Fruit fly (Drosophila melanogaster) whole organism, embryonic: ENCODE results near the gene TwdlE.

ENCODE experiments used
- BEAF-32 ChIP-seq: fragments of 200-800 bp; sonication (Bioruptor generic); optimal IDR thresholded peaks from 3 replicates; lab custom pipeline; 2017; ENCODE audit warnings: missing biosample characterization, missing genetic modification characterization, mild to moderate bottlenecking, moderate library complexity, missing genetic modification reagents
- Bdp1 ChIP-seq: fragments of 200-800 bp; sonication (Bioruptor generic); optimal IDR thresholded peaks from 3 replicates; lab custom pipeline; 2016; ENCODE audit warnings: missing biosample characterization, missing genetic modification characterization
- CG10543 ChIP-seq: fragments of 200-800 bp; sonication (Bioruptor generic); optimal IDR thresholded peaks from 3 replicates; lab custom pipeline; 2017; ENCODE audit warnings: missing biosample characterization, mild to moderate bottlenecking, missing genetic modification characterization, moderate library complexity
- CG11723 ChIP-seq: fragments of 200-800 bp; sonication (Bioruptor generic); optimal IDR thresholded peaks from 2 replicates; lab custom pipeline; 2017; ENCODE audit warnings: missing biosample characterization, mild to moderate bottlenecking, missing genetic modification characterization
- CG13424 ChIP-seq: fragments of 200-800 bp; sonication (Bioruptor generic); optimal IDR thresholded peaks from 2 replicates; lab custom pipeline; 2019; ENCODE audit warnings: missing biosample characterization, mild to moderate bottlenecking, missing genetic modification characterization, moderate library complexity
- CG14050 ChIP-seq: fragments of 200-800 bp; sonication (Bioruptor generic); IDR thresholded peaks from 3 replicates; pipeline ENCODE4 v1.3.6; 2022; ENCODE audit warnings: missing biosample characterization, missing genetic modification characterization
- CG14441 ChIP-seq: fragments of 200-800 bp; sonication (Bioruptor generic); IDR thresholded peaks from 2 replicates; pipeline ENCODE4 v1.3.6; 2022; ENCODE audit warnings: missing biosample characterization, missing genetic modification characterization
- CG15601 ChIP-seq: fragments of 200-800 bp; sonication (Bioruptor generic); optimal IDR thresholded peaks from 3 replicates; lab custom pipeline; 2019; ENCODE audit warnings: missing biosample characterization, mild to moderate bottlenecking, missing genetic modification characterization, moderate library complexity
- CG16813 ChIP-seq: fragments of 200-800 bp; sonication (Bioruptor generic); IDR thresholded peaks from 3 replicates; pipeline ENCODE4 v1.3.6; 2022; ENCODE audit warnings: missing biosample characterization, missing genetic modification characterization; ENCODE audit not compliant: partially characterized antibody
- CG17385 ChIP-seq: fragments of 200-800 bp; sonication (Bioruptor generic); optimal IDR thresholded peaks from 3 replicates; lab custom pipeline; 2018; ENCODE audit warnings: missing biosample characterization, mild to moderate bottlenecking, missing genetic modification characterization
- CG18262 ChIP-seq: fragments of 200-800 bp; optimal IDR thresholded peaks from 3 replicates; lab custom pipeline; 2019; ENCODE audit warnings: missing biosample characterization, mild to moderate bottlenecking, missing genetic modification characterization, moderate library complexity
- CG1832 ChIP-seq: fragments of 200-800 bp; sonication (Bioruptor generic); optimal IDR thresholded peaks from 2 replicates; lab custom pipeline; 2017; ENCODE audit warnings: missing biosample characterization, mild to moderate bottlenecking, missing genetic modification characterization, inconsistent platforms
- CG2120 ChIP-seq: fragments of 200-800 bp; sonication (Bioruptor generic); optimal IDR thresholded peaks from 3 replicates; lab custom pipeline; 2016; ENCODE audit warnings: missing biosample characterization, missing genetic modification characterization
- CG31441 ChIP-seq: fragments of 200-800 bp; sonication (Bioruptor generic); IDR thresholded peaks from 2 replicates; pipeline ENCODE4 v1.3.6; 2022; ENCODE audit warnings: missing biosample characterization, missing genetic modification characterization
- CG34224 ChIP-seq: fragments of 200-800 bp; sonication (Bioruptor generic); IDR thresholded peaks from 3 replicates; pipeline ENCODE4 v1.3.6; 2022; ENCODE audit warnings: missing biosample characterization, missing genetic modification characterization; ENCODE audit not compliant: partially characterized antibody
- CG7963 ChIP-seq: fragments of 200-800 bp; sonication (Bioruptor generic); IDR thresholded peaks from 3 replicates; pipeline ENCODE4 v1.3.6; 2022; ENCODE audit warnings: missing biosample characterization, missing genetic modification characterization; ENCODE audit not compliant: partially characterized antibody
- CG8089 ChIP-seq: fragments of 200-800 bp; sonication (Bioruptor generic); optimal IDR thresholded peaks from 3 replicates; lab custom pipeline; 2016; ENCODE audit warnings: missing biosample characterization, missing genetic modification characterization
- CG9215 ChIP-seq: fragments of 200-800 bp; sonication (Bioruptor generic); IDR thresholded peaks from 2 replicates; pipeline ENCODE4 v1.3.6; 2022; ENCODE audit warnings: missing biosample characterization, missing genetic modification characterization
- Chrac-16 ChIP-seq: fragments of 200-800 bp; sonication (Bioruptor generic); optimal IDR thresholded peaks from 3 replicates; lab custom pipeline; 2016; ENCODE audit warnings: missing biosample characterization, missing genetic modification characterization
- Dbx ChIP-seq: fragments of 200-800 bp; sonication (Bioruptor generic); IDR thresholded peaks from 3 replicates; pipeline ENCODE4 v1.3.6; 2022; ENCODE audit warnings: missing biosample characterization, missing genetic modification characterization
- Dek ChIP-seq: fragments of 200-800 bp; sonication (Bioruptor generic); optimal IDR thresholded peaks from 3 replicates; lab custom pipeline; 2019; ENCODE audit warnings: missing biosample characterization, mild to moderate bottlenecking, missing genetic modification characterization, moderate library complexity
- Dip2 ChIP-seq: fragments of 200-800 bp; sonication (Bioruptor generic); IDR thresholded peaks from 2 replicates; pipeline ENCODE4 v1.3.6; 2022; ENCODE audit warnings: missing biosample characterization, missing genetic modification characterization
- Ets97D ChIP-seq: fragments of 200-800 bp; sonication (Bioruptor generic); optimal IDR thresholded peaks from 3 replicates; lab custom pipeline; 2016; ENCODE audit warnings: missing biosample characterization, missing genetic modification characterization
- Gug ChIP-seq: fragments of 200-800 bp; sonication (Bioruptor generic); IDR thresholded peaks from 4 replicates; pipeline ENCODE4 v1.3.6; 2022; ENCODE audit warnings: missing biosample characterization, missing genetic modification characterization
- HLH4C ChIP-seq: fragments of 200-800 bp; sonication (Bioruptor generic); IDR thresholded peaks from 3 replicates; pipeline ENCODE4 v1.3.6; 2022; ENCODE audit warnings: missing biosample characterization, missing genetic modification characterization; ENCODE audit not compliant: partially characterized antibody
- HLH54F ChIP-seq: fragments of 200-800 bp; sonication (Bioruptor generic); optimal IDR thresholded peaks from 3 replicates; lab custom pipeline; 2016; ENCODE audit warnings: missing biosample characterization, missing genetic modification characterization
- Opbp ChIP-seq: fragments of 200-800 bp; sonication (Bioruptor generic); IDR thresholded peaks from 3 replicates; pipeline ENCODE4 v1.3.6; 2022; ENCODE audit warnings: missing biosample characterization, missing genetic modification characterization; ENCODE audit not compliant: partially characterized antibody
- Rfx ChIP-seq: fragments of 200-800 bp; sonication (Bioruptor generic); IDR thresholded peaks from 2 replicates; pipeline ENCODE4 v1.3.6; 2022; ENCODE audit warnings: missing biosample characterization, missing genetic modification characterization
- Side ChIP-seq: fragments of 200-800 bp; sonication (Bioruptor generic); optimal IDR thresholded peaks from 2 replicates; lab custom pipeline; 2016; ENCODE audit warnings: missing biosample characterization, missing genetic modification characterization
- Xbp1 ChIP-seq: fragments of 200-800 bp; sonication (Bioruptor generic); optimal IDR thresholded peaks from 3 replicates; lab custom pipeline; 2016; ENCODE audit warnings: missing biosample characterization, mild to moderate bottlenecking, missing genetic modification characterization
- bsh ChIP-seq, 2 experiments: fragments of 200-800 bp; sonication (Bioruptor generic); optimal IDR thresholded peaks; 2 replicates each; lab custom pipeline; 2017 to 2018; ENCODE audit warnings: mild to moderate bottlenecking in 2 of 2, missing biosample characterization in 2 of 2, missing genetic modification characterization in 2 of 2, moderate library complexity in 1 of 2
- ci ChIP-seq: fragments of 200-800 bp; sonication (Bioruptor generic); IDR thresholded peaks from 3 replicates; pipeline ENCODE4 v1.3.6; 2022; ENCODE audit warnings: missing biosample characterization, missing genetic modification characterization
- dpn ChIP-seq, 2 experiments: fragments of 200-800 bp; sonication (Bioruptor generic); optimal IDR thresholded peaks; 3 replicates each; lab custom pipeline; 2016; ENCODE audit warnings: missing biosample characterization in 2 of 2, missing genetic modification characterization in 2 of 2
- fd3F ChIP-seq: fragments of 200-800 bp; sonication (Bioruptor generic); optimal IDR thresholded peaks from 2 replicates; lab custom pipeline; 2018; ENCODE audit warnings: missing biosample characterization, mild to moderate bottlenecking, missing genetic modification characterization, moderate library complexity
- fd64A ChIP-seq: fragments of 200-800 bp; sonication (Bioruptor generic); optimal IDR thresholded peaks from 3 replicates; lab custom pipeline; 2018; ENCODE audit warnings: missing biosample characterization, mild to moderate bottlenecking, missing genetic modification characterization
- gsb ChIP-seq: fragments of 200-800 bp; sonication (Bioruptor generic); IDR thresholded peaks from 2 replicates; pipeline ENCODE4 v1.3.6; 2022; ENCODE audit warnings: missing biosample characterization, missing genetic modification characterization
- hkb ChIP-seq, 2 experiments: fragments of 200-800 bp in 1 of 2; fragments of >200 bp in 1 of 2; sonication (Bioruptor generic) in 1 of 2; IDR thresholded peaks in 1 of 2; optimal IDR thresholded peaks in 1 of 2; 2 replicates each; pipeline versions ENCODE4 v1.3.6 to Lab custom; 2017 to 2022; ENCODE audit warnings: missing biosample characterization in 1 of 2, missing genetic modification characterization in 1 of 2
- inv ChIP-seq: fragments of 200-800 bp; sonication (Bioruptor generic); IDR thresholded peaks from 2 replicates; pipeline ENCODE4 v1.3.6; 2022; ENCODE audit warnings: missing biosample characterization, missing genetic modification characterization; ENCODE audit not compliant: partially characterized antibody
- mld ChIP-seq: fragments of 200-800 bp; sonication (Bioruptor generic); IDR thresholded peaks from 3 replicates; pipeline ENCODE4 v1.3.6; 2022; ENCODE audit warnings: missing biosample characterization, missing genetic modification characterization; ENCODE audit not compliant: partially characterized antibody
- nerfin-1 ChIP-seq: fragments of 200-800 bp; sonication (Bioruptor generic); optimal IDR thresholded peaks from 3 replicates; lab custom pipeline; 2019; ENCODE audit warnings: missing biosample characterization, mild to moderate bottlenecking, missing genetic modification characterization, moderate library complexity
- peb ChIP-seq: fragments of 200-800 bp; sonication (Bioruptor generic); IDR thresholded peaks from 2 replicates; pipeline ENCODE4 v1.3.6; 2022; ENCODE audit warnings: missing biosample characterization, missing genetic modification characterization
- ro ChIP-seq: fragments of 200-800 bp; sonication (Bioruptor generic); IDR thresholded peaks from 2 replicates; pipeline ENCODE4 v1.3.6; 2022; ENCODE audit warnings: missing biosample characterization, missing genetic modification characterization
- schlank ChIP-seq: fragments of 200-800 bp; sonication (Bioruptor generic); optimal IDR thresholded peaks from 2 replicates; lab custom pipeline; 2018; ENCODE audit warnings: missing biosample characterization, mild to moderate bottlenecking, missing genetic modification characterization
- toy ChIP-seq: fragments of 200-800 bp; sonication (Bioruptor generic); IDR thresholded peaks from 2 replicates; pipeline ENCODE4 v1.3.6; 2022; ENCODE audit warnings: missing biosample characterization, missing genetic modification characterization
- ttk ChIP-seq: fragments of 200-800 bp; sonication (Bioruptor generic); IDR thresholded peaks from 2 replicates; pipeline ENCODE4 v2.1.2; 2022; ENCODE audit warnings: missing biosample characterization, missing genetic modification characterization
- tup ChIP-seq: fragments of 200-800 bp; sonication (Bioruptor generic); optimal IDR thresholded peaks from 2 replicates; lab custom pipeline; 2016; ENCODE audit warnings: missing biosample characterization, mild to moderate bottlenecking, missing genetic modification characterization, moderate library complexity
- unc-4 ChIP-seq: fragments of 200-800 bp; sonication (Bioruptor generic); IDR thresholded peaks from 2 replicates; pipeline ENCODE4 v1.3.6; 2022; ENCODE audit warnings: missing biosample characterization, missing genetic modification characterization; ENCODE audit not compliant: partially characterized antibody
- vnd ChIP-seq: fragments of 200-800 bp; sonication (Bioruptor generic); IDR thresholded peaks from 3 replicates; pipeline ENCODE4 v1.3.6; 2022; ENCODE audit warnings: missing biosample characterization, missing genetic modification characterization; ENCODE audit not compliant: partially characterized antibody
- yki ChIP-seq: fragments of >200 bp; optimal IDR thresholded peaks from 3 replicates; lab custom pipeline; 2018
- zfh2 ChIP-seq: fragments of 200-800 bp; sonication (Bioruptor generic); optimal IDR thresholded peaks from 2 replicates; lab custom pipeline; 2016; ENCODE audit warnings: missing biosample characterization, missing genetic modification characterization

Gene TwdlE

dm6 chr2L:7872680-7873079 is 12.0 kb upstream of the TwdlE start (continued):
- TF ChIP-seq CG2120 (GFP tag; lab: Kevin White, UChicago) (no peak), gsb (no peak), peb (GFP tag; lab: Robert Waterston, UW) (no peak), hkb (optimal IDR thresholded peaks at IDR 0.05; lab: Kevin White, UChicago) (no peak), hkb (GFP tag; IDR thresholded peaks at IDR 0.05; lab: Robert Waterston, UW) (peak; percentile 32; the same call in 1 of the 2 replicates), CG11723 (no peak), Ets97D (GFP tag; lab: Kevin White, UChicago) (no peak), Gug (GFP tag; lab: Robert Waterston, UW) (no peak), fd3F (no peak), toy (GFP tag; lab: Robert Waterston, UW) (no peak), CG1832 (GFP tag; lab: Kevin White, UChicago) (no peak), Chrac-16 (GFP tag; lab: Kevin White, UChicago) (no peak), BEAF-32 (GFP tag; lab: Kevin White, UChicago) (no peak), CG34224 (GFP tag; lab: Robert Waterston, UW) (peak; percentile 70), CG16813 (peak; percentile 75), Dip2 (GFP tag; lab: Robert Waterston, UW) (no peak), unc-4 (GFP tag; lab: Robert Waterston, UW) (peak; percentile 59), Dek (tag; lab: Kevin White, UChicago) (no peak), CG17385 (GFP tag; lab: Kevin White, UChicago) (no peak), Rfx (GFP tag; lab: Robert Waterston, UW) (peak; percentile 18; the same call in 1 of the 2 replicates), CG13424 (tag; lab: Kevin White, UChicago) (no peak), CG14050 (GFP tag; lab: Robert Waterston, UW) (no peak), fd64A (no peak), ttk (GFP tag; lab: Robert Waterston, UW) (no peak), CG31441 (GFP tag; lab: Robert Waterston, UW) (no peak), CG7963 (peak; percentile 69; the same call in 2 of the 3 replicates), bsh (GFP tag; optimal IDR thresholded peaks at IDR 0.05; lab: Kevin White, UChicago) (no peak), CG8089 (GFP tag; lab: Kevin White, UChicago) (no peak), HLH4C (GFP tag; lab: Robert Waterston, UW) (peak; percentile 76), ro (GFP tag; lab: Robert Waterston, UW) (no peak), vnd (peak; percentile 84), Bdp1 (peak; percentile 96), ci (GFP tag; lab: Robert Waterston, UW) (peak; percentile 17; the same call in 2 of the 3 replicates), CG14441 (GFP tag; lab: Robert Waterston, UW) (no peak), Side (GFP tag; lab: Kevin White, UChicago) (no peak), nerfin-1 (tag; lab: Kevin White, UChicago) (no peak), inv (peak; percentile 39; the same call in 1 of the 2 replicates), yki (lab: Kevin White, UChicago) (no peak), CG9215 (GFP tag; lab: Robert Waterston, UW) (no peak), CG15601 (tag; lab: Kevin White, UChicago) (no peak), Xbp1 (GFP tag; lab: Kevin White, UChicago) (no peak), schlank (tag; lab: Kevin White, UChicago) (no peak), Dbx (GFP tag; lab: Robert Waterston, UW) (no peak), HLH54F (GFP tag; lab: Kevin White, UChicago) (no peak), CG18262 (tag; lab: Kevin White, UChicago) (no peak), tup (no peak), CG10543 (GFP tag; lab: Kevin White, UChicago) (no peak), zfh2 (GFP tag; lab: Kevin White, UChicago) (no peak), mld (peak; percentile 94), dpn (GFP tag; optimal IDR thresholded peaks at IDR 0.05; lab: Kevin White, UChicago) (no peak), Opbp (peak; percentile 92)
